Worm (Caenorhabditis elegans) whole organism, L1 larva: Measurements from ENCODE around the gene pgp-10.
A peak's percentile ranks its signal among the peaks of the same experiment; 100 is the strongest.

ENCODE experiments used
- C16A3.4 ChIP-seq: fragments of 150-350 bp; optimal IDR thresholded peaks from 2 replicates; lab custom pipeline; 2014; ENCODE audit warnings: missing biosample characterization, missing genetic modification characterization
- Y116A8C.19 ChIP-seq: sonication (generic microtip); optimal IDR thresholded peaks from 2 replicates; lab custom pipeline; 2016; ENCODE audit warnings: missing compliant biosample characterization, missing genetic modification characterization, borderline replicate concordance
- alr-1 ChIP-seq: fragments of 200-800 bp; sonication (Bioruptor generic); optimal IDR thresholded peaks from 2 replicates; lab custom pipeline; 2018; ENCODE audit warnings: borderline replicate concordance, mild to moderate bottlenecking, missing genetic modification characterization, missing compliant biosample characterization
- ama-1 ChIP-seq: fragments of 150-350 bp; optimal IDR thresholded peaks from 2 replicates; lab custom pipeline; 2014
- blmp-1 ChIP-seq: fragments of 150-350 bp; optimal IDR thresholded peaks from 2 replicates; lab custom pipeline; 2014; ENCODE audit warnings: missing biosample characterization, missing genetic modification characterization
- ceh-8 ChIP-seq: fragments of 200-800 bp; sonication (Bioruptor generic); optimal IDR thresholded peaks from 2 replicates; lab custom pipeline; 2018; ENCODE audit warnings: mild to moderate bottlenecking, missing genetic modification characterization, moderate library complexity, missing compliant biosample characterization
- ceh-88 ChIP-seq: fragments of 200-800 bp; sonication (Bioruptor generic); IDR thresholded peaks from 2 replicates; pipeline ENCODE4 v1.3.6; 2022; ENCODE audit warnings: missing genetic modification characterization, missing compliant biosample characterization
- ces-1 ChIP-seq: fragments of 150-350 bp; optimal IDR thresholded peaks from 2 replicates; lab custom pipeline; 2014; ENCODE audit warnings: missing biosample characterization, missing genetic modification reagents, missing genetic modification characterization
- dpl-1 ChIP-seq, 3 experiments: fragments of 150-350 bp in 2 of 3; sonication (generic microtip) in 1 of 3; optimal IDR thresholded peaks; 2 replicates each; lab custom pipeline; 2014 to 2017; ENCODE audit warnings: missing biosample characterization in 3 of 3, missing genetic modification characterization in 3 of 3, missing genetic modification reagents in 3 of 3
- dsc-1 ChIP-seq: sonication (generic microtip); optimal IDR thresholded peaks from 2 replicates; lab custom pipeline; 2016; ENCODE audit warnings: mild to moderate bottlenecking, missing genetic modification characterization, missing compliant biosample characterization
- efl-1 ChIP-seq, 4 experiments: fragments of 150-350 bp; optimal IDR thresholded peaks in 3 of 4; peaks in 1 of 4; 1 replicate in 1 of 4; 2 replicates in 3 of 4; lab custom pipeline; 2014; ENCODE audit warnings: missing biosample characterization in 2 of 4, missing genetic modification characterization in 2 of 4, missing genetic modification reagents in 2 of 4
- elt-3 ChIP-seq, 6 experiments: fragments of 150-350 bp in 1 of 6; sonication (generic microtip); optimal IDR thresholded peaks; 2 replicates each; lab custom pipeline; 2017 to 2018; ENCODE audit warnings: missing biosample characterization in 6 of 6, missing genetic modification characterization in 6 of 6, inconsistent platforms in 1 of 6
- ets-5 ChIP-seq: fragments of 200-800 bp; sonication (Bioruptor generic); IDR thresholded peaks from 2 replicates; pipeline ENCODE4 v1.3.6; 2022; ENCODE audit warnings: missing genetic modification characterization, missing compliant biosample characterization
- hlh-17 ChIP-seq: fragments of 200-800 bp; sonication (Bioruptor generic); optimal IDR thresholded peaks from 2 replicates; lab custom pipeline; 2018; ENCODE audit warnings: missing genetic modification characterization, mild to moderate bottlenecking, missing compliant biosample characterization, moderate library complexity, borderline replicate concordance
- lin-14 ChIP-seq: fragments of 200-800 bp; sonication (Bioruptor generic); optimal IDR thresholded peaks from 2 replicates; lab custom pipeline; 2018; ENCODE audit warnings: mild to moderate bottlenecking, missing genetic modification characterization, moderate library complexity, missing compliant biosample characterization
- lin-35 ChIP-seq, 2 experiments: fragments of 150-350 bp; optimal IDR thresholded peaks; 2 replicates each; lab custom pipeline; 2014; ENCODE audit warnings: missing biosample characterization in 2 of 2, missing genetic modification characterization in 2 of 2, missing genetic modification reagents in 2 of 2
- lir-3 ChIP-seq: sonication (generic microtip); optimal IDR thresholded peaks from 2 replicates; lab custom pipeline; 2016; ENCODE audit warnings: mild to moderate bottlenecking, missing genetic modification characterization, moderate library complexity, missing compliant biosample characterization; ENCODE audit not compliant: poor library complexity
- mab-9 ChIP-seq: fragments of 200-800 bp; sonication (Bioruptor generic); IDR thresholded peaks from 2 replicates; pipeline ENCODE4 v1.3.6; 2022; ENCODE audit warnings: missing genetic modification reagents, missing genetic modification characterization, missing compliant biosample characterization
- mef-2 ChIP-seq: fragments of 150-350 bp; optimal IDR thresholded peaks from 2 replicates; lab custom pipeline; 2014; ENCODE audit warnings: missing biosample characterization, missing genetic modification characterization
- mep-1 ChIP-seq: fragments of 150-350 bp; optimal IDR thresholded peaks from 2 replicates; lab custom pipeline; 2014; ENCODE audit warnings: missing biosample characterization, missing genetic modification characterization
- nhr-20 ChIP-seq: sonication (generic microtip); optimal IDR thresholded peaks from 2 replicates; lab custom pipeline; 2016; ENCODE audit warnings: mild to moderate bottlenecking, missing genetic modification characterization, missing compliant biosample characterization
- nhr-237 ChIP-seq: fragments of 150-350 bp; optimal IDR thresholded peaks from 2 replicates; lab custom pipeline; 2014; ENCODE audit warnings: missing biosample characterization, missing genetic modification characterization
- nhr-28 ChIP-seq: fragments of 150-350 bp; optimal IDR thresholded peaks from 2 replicates; lab custom pipeline; 2014; ENCODE audit warnings: missing biosample characterization, missing genetic modification characterization
- nhr-47 ChIP-seq: sonication (generic microtip); optimal IDR thresholded peaks from 2 replicates; lab custom pipeline; 2016; ENCODE audit warnings: mild to moderate bottlenecking, missing genetic modification characterization, moderate library complexity, missing compliant biosample characterization
- nhr-71 ChIP-seq: sonication (generic microtip); optimal IDR thresholded peaks from 2 replicates; lab custom pipeline; 2016; ENCODE audit warnings: mild to moderate bottlenecking, missing genetic modification characterization, moderate library complexity, missing compliant biosample characterization
- nhr-77 ChIP-seq: fragments of 150-350 bp; optimal IDR thresholded peaks from 2 replicates; lab custom pipeline; 2014; ENCODE audit warnings: missing biosample characterization, missing genetic modification characterization
- nhr-85 ChIP-seq: sonication (generic microtip); peaks from one replicate; lab custom pipeline; 2016; ENCODE audit warnings: missing genetic modification characterization, inconsistent platforms, missing compliant biosample characterization
- pag-3 ChIP-seq: sonication (generic microtip); optimal IDR thresholded peaks from 2 replicates; lab custom pipeline; 2017; ENCODE audit warnings: missing genetic modification characterization, mild to moderate bottlenecking, missing compliant biosample characterization, antibody characterized with exemption, borderline replicate concordance; ENCODE audit not compliant: insufficient read depth
- rnt-1 ChIP-seq: sonication (generic microtip); optimal IDR thresholded peaks from 2 replicates; lab custom pipeline; 2016; ENCODE audit warnings: mild to moderate bottlenecking, missing genetic modification characterization, moderate library complexity, missing compliant biosample characterization
- skn-1 ChIP-seq: fragments of 150-350 bp; optimal IDR thresholded peaks from 2 replicates; lab custom pipeline; 2014; ENCODE audit warnings: missing biosample characterization, missing genetic modification characterization
- snpc-4 ChIP-seq: fragments of 150-350 bp; optimal IDR thresholded peaks from 2 replicates; lab custom pipeline; 2014; ENCODE audit warnings: missing biosample characterization, missing genetic modification characterization
- snu-23 ChIP-seq: sonication (generic microtip); optimal IDR thresholded peaks from 2 replicates; lab custom pipeline; 2016; ENCODE audit warnings: missing genetic modification characterization, missing compliant biosample characterization
- sptf-1 ChIP-seq: fragments of 150-350 bp; optimal IDR thresholded peaks from 2 replicates; lab custom pipeline; 2014; ENCODE audit warnings: missing biosample characterization, missing genetic modification characterization
- swsn-7 ChIP-seq: sonication (generic microtip); optimal IDR thresholded peaks from 2 replicates; lab custom pipeline; 2016; ENCODE audit warnings: missing genetic modification characterization, missing compliant biosample characterization
- unc-130 ChIP-seq: fragments of 150-350 bp; optimal IDR thresholded peaks from 2 replicates; lab custom pipeline; 2017; ENCODE audit warnings: missing biosample characterization, missing genetic modification characterization, inconsistent platforms
- unc-86 ChIP-seq: sonication (generic microtip); optimal IDR thresholded peaks from 2 replicates; lab custom pipeline; 2016; ENCODE audit warnings: missing genetic modification characterization, missing compliant biosample characterization
- xbp-1 ChIP-seq: sonication (generic microtip); optimal IDR thresholded peaks from 2 replicates; lab custom pipeline; 2016; ENCODE audit warnings: missing genetic modification characterization, missing compliant biosample characterization
- ztf-11 ChIP-seq, 2 experiments: sonication (generic microtip); optimal IDR thresholded peaks; 2 replicates each; lab custom pipeline; 2016 to 2017; ENCODE audit warnings: missing genetic modification characterization in 2 of 2, missing biosample characterization in 1 of 2, missing compliant biosample characterization in 1 of 2

Gene pgp-10

ce11 chrX:7151976-7152528 lies 6.8 kb upstream of the pgp-10 start:
- TF ChIP-seq mab-9 (no peak), hlh-17 (GFP tag; lab: Kevin White, UChicago) (no peak), efl-1 (optimal IDR thresholded peaks at IDR 0.05; lab: Kevin White, UChicago) (no peak), efl-1 (GFP tag; optimal IDR thresholded peaks at IDR 0.05 in 1 of 2; lab: Kevin White, UChicago) (peak in 1 of 2 experiments; percentile 87)

- TF ChIP-seq efl-1 (optimal IDR thresholded peaks at IDR 0.05; lab: Kevin White, UChicago), result peak in 1 of 2 experiments; percentile 17
- peak in 1 of 2 experiments; percentile 90 for TF ChIP-seq efl-1 (GFP tag; optimal IDR thresholded peaks at IDR 0.05 in 1 of 2; lab: Kevin White, UChicago)
- TF ChIP-seq ceh-88 (GFP tag; lab: Robert Waterston, UW), result no peak
- TF ChIP-seq nhr-237 (tag; lab: Kevin White, UChicago), result no peak
- TF ChIP-seq swsn-7 (tag; lab: Kevin White, UChicago), result peak; percentile 2
- TF ChIP-seq dpl-1 (GFP tag; optimal IDR thresholded peaks at IDR 0.05; lab: Kevin White, UChicago), result peak in 2 of 3 experiments; percentile 2 to 22
- TF ChIP-seq skn-1 (tag; lab: Kevin White, UChicago), result no peak
- TF ChIP-seq nhr-71, result peak; percentile 68
- TF ChIP-seq nhr-28 (tag; lab: Kevin White, UChicago), result no peak
- no peak for TF ChIP-seq lir-3 (tag; lab: Kevin White, UChicago)
- TF ChIP-seq lin-14 (GFP tag; lab: Kevin White, UChicago), result peak; percentile 67
- TF ChIP-seq nhr-77, result no peak
- peak; percentile 44 for TF ChIP-seq unc-130 (tag; lab: Kevin White, UChicago)
- TF ChIP-seq C16A3.4, result no peak
- TF ChIP-seq xbp-1, result no peak
- TF ChIP-seq dsc-1 (tag; lab: Kevin White, UChicago), result peak; percentile 66
- no peak for TF ChIP-seq Y116A8C.19 (tag; lab: Kevin White, UChicago)
- TF ChIP-seq rnt-1, result peak; percentile 65
- TF ChIP-seq ets-5, result no peak
- no peak for TF ChIP-seq unc-86
- TF ChIP-seq alr-1 (tag; lab: Kevin White, UChicago), result no peak
- peak; percentile 33 for TF ChIP-seq snu-23
Observed at ce11 chrX:7153460-7153859, 5.4 kb upstream of the pgp-10 start.

DNA sequence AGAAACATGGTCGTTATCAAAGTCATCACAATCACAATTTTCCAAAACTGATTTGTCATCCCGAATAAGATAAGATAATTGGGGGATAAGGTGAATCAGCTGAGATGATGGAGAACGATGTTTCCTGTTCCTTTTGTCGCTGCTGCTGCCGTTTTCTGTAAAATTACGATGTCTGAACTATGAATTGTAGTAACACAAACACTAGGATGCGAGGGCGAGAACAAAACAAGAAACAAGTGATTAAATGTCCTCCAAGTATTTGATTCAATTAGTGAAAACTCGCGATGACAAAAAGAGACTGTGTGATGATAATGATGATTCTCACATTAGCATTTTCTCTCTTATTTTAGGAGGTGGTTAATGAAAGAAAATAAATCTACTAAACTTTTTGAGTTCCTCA lies 3.0 kb upstream of the pgp-10 start, which contains the start of gene C54D1.7:
TSS of gene C54D1.7 (minus strand) at position 157 of the 400 bp plus-strand sequence.
- TF ChIP-seq xbp-1, result no peak
- peak; percentile 72 for TF ChIP-seq nhr-85
- TF ChIP-seq unc-86, result no peak
- no peak for TF ChIP-seq sptf-1 (tag; lab: Kevin White, UChicago)
- TF ChIP-seq snpc-4 (tag; lab: Kevin White, UChicago), result no peak
- TF ChIP-seq mep-1 (tag; lab: Kevin White, UChicago), result no peak
- TF ChIP-seq efl-1 (optimal IDR thresholded peaks at IDR 0.05; lab: Kevin White, UChicago), result no peak
- TF ChIP-seq efl-1 (GFP tag; optimal IDR thresholded peaks at IDR 0.05 in 1 of 2; lab: Kevin White, UChicago), result no peak
- no peak for TF ChIP-seq ceh-8 (GFP tag; lab: Kevin White, UChicago)
- TF ChIP-seq ztf-11 (tag; optimal IDR thresholded peaks at IDR 0.05; lab: Kevin White, UChicago), result no peak
- TF ChIP-seq elt-3 (tag; optimal IDR thresholded peaks at IDR 0.05; lab: Kevin White, UChicago), result peak in 1 of 6 experiments; percentile 46
- TF ChIP-seq blmp-1 (tag; lab: Kevin White, UChicago), result peak; percentile 29
- TF ChIP-seq ces-1 (GFP tag; lab: Kevin White, UChicago), result no peak
- TF ChIP-seq, all 84 proteins: peak for 3

ce11 chrX:7157483-7157882 lies 1.4 kb upstream of the pgp-10 start:
- no peak for TF ChIP-seq mef-2
- peak in 1 of 2 experiments; percentile 31 for TF ChIP-seq lin-35 (GFP tag; optimal IDR thresholded peaks at IDR 0.05; lab: Kevin White, UChicago)
- peak in 1 of 6 experiments; percentile 25 for TF ChIP-seq elt-3 (tag; optimal IDR thresholded peaks at IDR 0.05; lab: Kevin White, UChicago)
- peak; percentile 44 for TF ChIP-seq unc-130 (tag; lab: Kevin White, UChicago)
- TF ChIP-seq nhr-47, result no peak
- peak; percentile 70 for TF ChIP-seq nhr-85
- peak; percentile 24 for TF ChIP-seq snu-23
- TF ChIP-seq nhr-20, result peak; percentile 40
- TF ChIP-seq ama-1 (lab: Kevin White, UChicago), result no peak
- TF ChIP-seq blmp-1 (tag; lab: Kevin White, UChicago), result peak; percentile 64
- no peak for TF ChIP-seq pag-3 (tag; lab: Kevin White, UChicago)
- TF ChIP-seq lin-14 (GFP tag; lab: Kevin White, UChicago), result peak; percentile 45
